Worm (Caenorhabditis elegans): Measurements from ENCODE around the gene EGAP2.1.

EGAP2.1 gene

DNA sequence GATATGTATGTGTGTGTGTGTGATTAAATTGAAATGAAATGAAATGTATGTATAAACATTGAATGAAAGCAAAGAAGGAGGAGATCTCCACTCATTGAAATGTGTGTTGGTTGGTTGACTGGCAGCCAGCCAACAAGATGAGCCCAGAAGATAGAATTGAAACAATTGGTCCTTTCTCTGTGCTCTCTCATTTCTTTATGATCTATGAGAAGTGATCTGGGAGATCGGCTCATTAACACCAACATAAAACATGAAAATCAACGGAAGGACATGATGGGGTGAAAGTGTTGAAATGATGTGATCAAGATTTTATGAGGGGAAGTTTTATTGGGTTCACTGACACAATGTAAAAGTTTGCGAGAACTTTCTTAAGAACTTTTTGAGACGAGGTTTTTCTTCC lies 8.4 kb upstream of the EGAP2.1 start:
- TF ChIP-seq T07F8.4 (tag; optimal IDR thresholded peaks at IDR 0.05): no peak
- no peak for TF ChIP-seq ama-1 (optimal IDR thresholded peaks at IDR 0.05)
- no peak for TF ChIP-seq ama-1 (GFP tag; optimal IDR thresholded peaks at IDR 0.05)
- TF ChIP-seq pbrm-1 (GFP tag; IDR thresholded peaks at IDR 0.05): no peak
- TF ChIP-seq dpl-1 (GFP tag; optimal IDR thresholded peaks at IDR 0.05): no peak
- no peak for TF ChIP-seq lin-35 (GFP tag; optimal IDR thresholded peaks at IDR 0.05)
- TF ChIP-seq hsf-1 (GFP tag; IDR thresholded peaks at IDR 0.05): no peak
- no peak for TF ChIP-seq F57A8.1 (GFP tag; optimal IDR thresholded peaks at IDR 0.05)
- no peak for TF ChIP-seq attf-5 (GFP tag; optimal IDR thresholded peaks at IDR 0.05)
- no peak for TF ChIP-seq nhr-120 (GFP tag; IDR thresholded peaks at IDR 0.05)
- no peak for TF ChIP-seq egrh-3 (GFP tag; IDR thresholded peaks at IDR 0.05)
- no peak for TF ChIP-seq hmg-1.2 (GFP tag; IDR thresholded peaks at IDR 0.05)
- no peak for TF ChIP-seq F37B4.10 (GFP tag; IDR thresholded peaks at IDR 0.05)
- no peak for TF ChIP-seq dpff-1 (tag; optimal IDR thresholded peaks at IDR 0.05)
- TF ChIP-seq F22D6.2 (tag; optimal IDR thresholded peaks at IDR 0.05): no peak
- no peak for TF ChIP-seq bed-1 (GFP tag; IDR thresholded peaks at IDR 0.05)
- no peak for TF ChIP-seq Y56A3A.18 (GFP tag; IDR thresholded peaks at IDR 0.05)
- no peak for TF ChIP-seq ekl-4 (GFP tag; IDR thresholded peaks at IDR 0.05)
- TF ChIP-seq Y53G8AR.9 (GFP tag; conservative IDR thresholded peaks at IDR 0.05): no peak
- TF ChIP-seq ZK185.1 (tag; optimal IDR thresholded peaks at IDR 0.05; ENCODE audit: poor library complexity, severe bottlenecking): no peak
- TF ChIP-seq mes-4 (tag; optimal IDR thresholded peaks at IDR 0.05): no peak

DNA sequence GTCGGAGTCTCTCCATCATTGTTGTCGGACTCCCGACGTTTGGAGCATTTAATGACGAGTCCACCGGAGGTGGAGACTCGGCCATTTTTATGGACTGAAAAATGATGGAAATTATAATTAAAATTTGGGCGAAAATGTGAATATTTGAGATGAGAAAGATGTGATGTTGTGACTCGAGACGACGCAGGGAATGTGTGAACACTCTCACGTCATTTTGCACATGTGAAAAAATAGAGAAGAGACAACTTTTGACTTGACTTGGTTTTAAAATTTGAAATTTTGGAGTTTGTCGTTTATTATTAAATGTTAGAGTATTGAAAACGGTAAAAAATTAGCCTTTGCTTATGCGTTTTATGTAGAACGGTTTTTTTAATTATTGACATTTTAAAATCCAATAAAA lies 5.9 kb upstream of the EGAP2.1 start, which contains the start of gene dsh-1:
Gene dsh-1 (minus strand): TSS at position 101 of the 400 bp plus-strand sequence.
- TF ChIP-seq rcor-1 (GFP tag; IDR thresholded peaks at IDR 0.05) (no peak), Y95B8A.8 (GFP tag; IDR thresholded peaks at IDR 0.05) (no peak), C06A6.2 (GFP tag; conservative IDR thresholded peaks at IDR 0.05) (no peak), let-526 (GFP tag; IDR thresholded peaks at IDR 0.05) (no peak), ztf-18 (tag; optimal IDR thresholded peaks at IDR 0.05) (no peak), pha-4 (tag; optimal IDR thresholded peaks at IDR 0.05) (no peak), mel-28 (tag; optimal IDR thresholded peaks at IDR 0.05; ENCODE audit: borderline replicate concordance) (no peak), athp-1 (tag; optimal IDR thresholded peaks at IDR 0.05) (no peak), T26A5.8 (tag; optimal IDR thresholded peaks at IDR 0.05) (no peak), F10E7.11 (tag; optimal IDR thresholded peaks at IDR 0.05) (no peak), gei-17 (GFP tag; optimal IDR thresholded peaks at IDR 0.05) (no peak), ztf-3 (GFP tag; optimal IDR thresholded peaks at IDR 0.05) (no peak), snpc-4 (GFP tag; optimal IDR thresholded peaks at IDR 0.05) (no peak), snpc-4 (tag; optimal IDR thresholded peaks at IDR 0.05) (no peak), B0019.2 (GFP tag; conservative IDR thresholded peaks at IDR 0.05) (no peak), chd-7 (tag; optimal IDR thresholded peaks at IDR 0.05) (no peak), let-607 (tag; optimal IDR thresholded peaks at IDR 0.05) (no peak), F55B11.4 (tag; optimal IDR thresholded peaks at IDR 0.05; ENCODE audit: borderline replicate concordance, insufficient read depth) (no peak)

DNA sequence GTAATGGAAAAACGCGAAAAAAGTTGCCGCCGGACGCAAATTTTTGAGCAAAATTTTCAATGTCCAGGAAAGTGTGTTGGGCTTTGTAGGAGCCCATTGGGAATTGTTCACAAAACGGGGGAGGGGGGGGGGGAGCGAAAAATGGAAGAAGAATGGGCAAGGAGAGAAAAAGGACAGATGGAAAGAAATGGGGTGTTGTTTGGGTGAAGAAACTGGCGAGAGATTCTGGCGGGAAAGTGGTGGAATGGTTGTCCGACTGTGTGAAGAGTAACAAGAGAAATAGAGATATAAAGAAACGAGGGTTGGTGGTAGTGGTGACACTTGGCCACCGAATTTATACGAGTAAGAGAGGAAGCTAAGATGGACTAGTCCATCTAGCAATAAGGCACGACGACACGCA lies 4.9 kb upstream of the EGAP2.1 start:
- peak; percentile 36; the same call in 1 of the 2 replicates for TF ChIP-seq hmg-1.2 (GFP tag; IDR thresholded peaks at IDR 0.05)
- 0 out of 2 replicates have a peak, but pooled peaks have one; percentile 43 for TF ChIP-seq nfyb-1 (GFP tag; IDR thresholded peaks at IDR 0.05)
- TF ChIP-seq egl-18 (GFP tag; IDR thresholded peaks at IDR 0.05): no peak
- no peak for TF ChIP-seq T26A5.8 (tag; optimal IDR thresholded peaks at IDR 0.05)
- TF ChIP-seq Y56A3A.18 (GFP tag; IDR thresholded peaks at IDR 0.05): no peak
- no peak for TF ChIP-seq attf-6 (GFP tag; IDR thresholded peaks at IDR 0.05)
- TF ChIP-seq die-1 (tag; optimal IDR thresholded peaks at IDR 0.05): no peak
- no peak for TF ChIP-seq aptf-3 (GFP tag; IDR thresholded peaks at IDR 0.05)
- no peak for TF ChIP-seq repo-1 (tag; optimal IDR thresholded peaks at IDR 0.05)
